Worm (Caenorhabditis elegans) whole organism, young adult: ENCODE results near the gene acc-2.

ENCODE experiments used
- lsl-1 ChIP-seq: fragments of 200-800 bp; sonication (Bioruptor generic); optimal IDR thresholded peaks from 2 replicates; lab custom pipeline; 2018; ENCODE audit warnings: mild to moderate bottlenecking, missing genetic modification characterization, moderate library complexity, missing compliant biosample characterization
- madf-6 ChIP-seq: fragments of 200-800 bp; sonication (Bioruptor generic); IDR thresholded peaks from 2 replicates; pipeline ENCODE4 v1.3.6; 2022; ENCODE audit warnings: missing genetic modification reagents, missing genetic modification characterization, missing compliant biosample characterization
- pbrm-1 ChIP-seq: fragments of 200-800 bp; sonication (Bioruptor generic); IDR thresholded peaks from 2 replicates; pipeline ENCODE4 v1.3.6; 2022; ENCODE audit warnings: missing genetic modification reagents, missing genetic modification characterization, missing compliant biosample characterization

DNA sequence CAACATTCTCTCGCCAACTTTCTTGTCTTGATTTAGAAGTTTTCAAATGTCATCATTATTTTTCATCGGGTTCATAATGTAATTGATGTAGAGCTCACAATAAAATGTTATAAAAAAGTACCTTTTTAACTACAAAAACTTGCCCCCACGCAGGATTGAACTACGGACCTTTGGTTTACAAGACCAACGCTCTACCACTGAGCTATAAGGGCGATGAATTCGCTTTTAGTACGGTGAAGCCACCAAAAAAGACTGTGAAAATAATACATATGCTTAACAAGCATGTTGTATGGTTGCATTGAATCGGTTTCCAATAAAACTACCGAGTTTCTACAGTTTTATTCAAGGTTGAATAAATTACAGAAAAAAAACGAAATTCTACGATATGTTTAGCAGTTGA is 15.9 kb upstream of the acc-2 start:
- TF ChIP-seq madf-6 (GFP tag; lab: Robert Waterston, UW) (no peak), lsl-1 (GFP tag; lab: Kevin White, UChicago) (no peak), pbrm-1 (GFP tag; lab: Robert Waterston, UW) (no peak)
